Fruit fly (Drosophila melanogaster) whole organism, adult: ENCODE measurements around the gene CG17321.

Experiments
- CG1620 ChIP-seq: fragments of 200-800 bp; sonication (Bioruptor generic); optimal IDR thresholded peaks from 2 replicates; lab custom pipeline; 2016; ENCODE audit warnings: missing biosample characterization, missing genetic modification characterization
- CG7045 ChIP-seq: fragments of 200-800 bp; sonication (Bioruptor generic); optimal IDR thresholded peaks from 2 replicates; lab custom pipeline; 2017; ENCODE audit warnings: missing biosample characterization, mild to moderate bottlenecking, missing genetic modification characterization
- toe ChIP-seq: fragments of 200-800 bp; sonication (Bioruptor generic); optimal IDR thresholded peaks from 2 replicates; lab custom pipeline; 2016; ENCODE audit warnings: missing biosample characterization, missing genetic modification characterization

DNA sequence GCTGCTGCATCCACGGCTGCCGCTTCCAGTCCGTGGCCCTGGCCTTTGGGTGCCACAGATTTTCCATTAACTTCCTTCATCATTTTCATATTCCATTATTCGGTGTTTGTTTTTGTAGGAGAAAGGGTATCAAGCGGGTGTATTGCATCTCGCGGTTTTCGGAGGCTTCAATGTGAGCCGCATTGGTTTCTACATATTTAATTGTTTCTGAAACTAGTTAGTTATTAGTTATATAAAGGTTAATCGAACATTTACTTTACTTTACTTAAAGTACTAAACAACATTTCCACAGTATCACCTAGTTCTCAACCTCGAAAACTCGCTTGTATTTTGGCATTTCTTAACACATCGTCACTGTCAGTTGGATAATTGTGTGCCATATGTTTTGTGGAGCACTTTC, 54.9 kb downstream of the CG17321 start:
- TF ChIP-seq CG7045 (GFP tag; lab: Kevin White, UChicago) (no peak), toe (GFP tag; lab: Kevin White, UChicago) (no peak), CG1620 (no peak)
